Worm (Caenorhabditis elegans) whole organism, L4 larva: Measurements from ENCODE around the gene acs-7.

ENCODE experiments used
- F26F4.8 ChIP-seq: fragments of 200-800 bp; sonication (Bioruptor generic); conservative IDR thresholded peaks from 2 replicates; pipeline ENCODE4 v1.3.6; 2022; ENCODE audit warnings: missing genetic modification characterization, missing compliant biosample characterization
- F37D6.2 ChIP-seq: sonication (generic microtip); optimal IDR thresholded peaks from 2 replicates; lab custom pipeline; 2016; ENCODE audit warnings: mild to moderate bottlenecking, missing genetic modification characterization, missing compliant biosample characterization
- F49E8.2 ChIP-seq: sonication (generic microtip); optimal IDR thresholded peaks from 2 replicates; lab custom pipeline; 2016; ENCODE audit warnings: missing compliant biosample characterization, mild to moderate bottlenecking, missing genetic modification characterization, borderline replicate concordance
- Y105C5A.15 ChIP-seq: fragments of 200-800 bp; sonication (Bioruptor generic); IDR thresholded peaks from 2 replicates; pipeline ENCODE4 v1.3.6; 2022; ENCODE audit warnings: missing genetic modification characterization, missing compliant biosample characterization
- Y48G9A.11 ChIP-seq: fragments of 200-800 bp; sonication (Bioruptor generic); IDR thresholded peaks from 2 replicates; pipeline ENCODE4 v1.3.6; 2022; ENCODE audit warnings: missing genetic modification reagents, missing genetic modification characterization, missing compliant biosample characterization
- Y75B8A.6 ChIP-seq: fragments of 200-800 bp; sonication (Bioruptor generic); IDR thresholded peaks from 2 replicates; pipeline ENCODE4 v1.3.6; 2022; ENCODE audit warnings: missing genetic modification reagents, missing genetic modification characterization, missing compliant biosample characterization
- ZK337.2 ChIP-seq: fragments of 200-800 bp; sonication (Bioruptor generic); IDR thresholded peaks from 2 replicates; pipeline ENCODE4 v1.3.6; 2022; ENCODE audit warnings: missing genetic modification reagents, missing genetic modification characterization, missing compliant biosample characterization
- arid-1 ChIP-seq: fragments of 200-800 bp; sonication (Bioruptor generic); conservative IDR thresholded peaks from 2 replicates; pipeline ENCODE4 v1.3.6; 2022; ENCODE audit warnings: missing genetic modification reagents, missing genetic modification characterization, missing compliant biosample characterization
- attf-4 ChIP-seq: sonication (generic microtip); optimal IDR thresholded peaks from 3 replicates; lab custom pipeline; 2017; ENCODE audit warnings: missing biosample characterization, missing genetic modification characterization
- ceh-20 ChIP-seq: fragments of 200-800 bp; sonication (Bioruptor generic); IDR thresholded peaks from 2 replicates; pipeline ENCODE4 v1.3.6; 2022; ENCODE audit warnings: missing genetic modification reagents, missing genetic modification characterization, missing compliant biosample characterization
- ceh-32 ChIP-seq: sonication (generic microtip); optimal IDR thresholded peaks from 2 replicates; lab custom pipeline; 2016; ENCODE audit warnings: mild to moderate bottlenecking, missing genetic modification characterization, missing compliant biosample characterization; ENCODE audit not compliant: poor library complexity
- ceh-62 ChIP-seq: sonication (generic microtip); optimal IDR thresholded peaks from 2 replicates; lab custom pipeline; 2017; ENCODE audit warnings: missing biosample characterization, missing genetic modification characterization
- daf-8 ChIP-seq: fragments of 200-800 bp; sonication (Bioruptor generic); IDR thresholded peaks from 2 replicates; pipeline ENCODE4 v1.3.6; 2022; ENCODE audit warnings: missing genetic modification characterization, missing compliant biosample characterization
- dmd-6 ChIP-seq: fragments of 200-800 bp; sonication (Bioruptor generic); IDR thresholded peaks from 2 replicates; pipeline ENCODE4 v1.3.6; 2022; ENCODE audit warnings: missing genetic modification reagents, missing genetic modification characterization, missing compliant biosample characterization
- dmd-8 ChIP-seq: fragments of 200-800 bp; sonication (Bioruptor generic); IDR thresholded peaks from 2 replicates; pipeline ENCODE4 v1.3.6; 2022; ENCODE audit warnings: missing genetic modification characterization, missing compliant biosample characterization
- egl-27 ChIP-seq: sonication (generic microtip); optimal IDR thresholded peaks from 3 replicates; lab custom pipeline; 2017; ENCODE audit warnings: missing biosample characterization, missing genetic modification reagents, missing genetic modification characterization
- egl-43 ChIP-seq: fragments of 200-800 bp; sonication (Bioruptor generic); IDR thresholded peaks from 2 replicates; pipeline ENCODE4 v1.3.6; 2022; ENCODE audit warnings: missing genetic modification reagents, missing genetic modification characterization, missing compliant biosample characterization
- fkh-10 ChIP-seq: fragments of 150-350 bp; optimal IDR thresholded peaks from 2 replicates; lab custom pipeline; 2014; ENCODE audit warnings: missing biosample characterization, missing genetic modification reagents, missing genetic modification characterization
- hif-1 ChIP-seq, 2 experiments: sonication (generic microtip); optimal IDR thresholded peaks; 2 replicates each; lab custom pipeline; 2016 to 2017; ENCODE audit warnings: missing compliant biosample characterization in 2 of 2, missing genetic modification characterization in 2 of 2, missing genetic modification reagents in 2 of 2, missing genotype in 2 of 2, mild to moderate bottlenecking in 1 of 2
- hlh-30 ChIP-seq: sonication (generic microtip); optimal IDR thresholded peaks from 2 replicates; lab custom pipeline; 2017; ENCODE audit warnings: antibody characterized with exemption, mild to moderate bottlenecking, missing genetic modification characterization, missing compliant biosample characterization; ENCODE audit not compliant: insufficient read depth
- lim-7 ChIP-seq: fragments of 200-800 bp; sonication (Bioruptor generic); IDR thresholded peaks from 2 replicates; pipeline ENCODE4 v1.3.6; 2022; ENCODE audit warnings: missing genetic modification characterization, missing compliant biosample characterization
- lin-13 ChIP-seq: fragments of 150-350 bp; optimal IDR thresholded peaks from 2 replicates; lab custom pipeline; 2014; ENCODE audit warnings: missing biosample characterization, missing genetic modification reagents, missing genetic modification characterization
- lin-15B ChIP-seq: fragments of 150-350 bp; sonication (generic microtip); optimal IDR thresholded peaks from 3 replicates; lab custom pipeline; 2014; ENCODE audit warnings: missing biosample characterization, missing genetic modification characterization
- mdt-29 ChIP-seq: fragments of 200-800 bp; sonication (Bioruptor generic); IDR thresholded peaks from 2 replicates; pipeline ENCODE4 v1.3.6; 2022; ENCODE audit warnings: missing genetic modification reagents, missing genetic modification characterization, missing compliant biosample characterization
- mep-1 ChIP-seq: fragments of 150-350 bp; sonication (generic microtip); optimal IDR thresholded peaks from 3 replicates; lab custom pipeline; 2014; ENCODE audit warnings: missing biosample characterization, missing genetic modification characterization
- mes-2 ChIP-seq: sonication (generic microtip); optimal IDR thresholded peaks from 2 replicates; lab custom pipeline; 2016; ENCODE audit warnings: missing genotype, mild to moderate bottlenecking, missing genetic modification characterization, missing compliant biosample characterization; ENCODE audit not compliant: poor library complexity, severe bottlenecking
- mxl-2 ChIP-seq: fragments of 200-800 bp; sonication (Bioruptor generic); conservative IDR thresholded peaks from 2 replicates; pipeline ENCODE4 v1.3.6; 2022; ENCODE audit warnings: missing genetic modification reagents, missing genetic modification characterization, missing compliant biosample characterization
- nhr-11 ChIP-seq: fragments of 150-350 bp; optimal IDR thresholded peaks from 2 replicates; lab custom pipeline; 2014; ENCODE audit warnings: missing biosample characterization, missing genetic modification characterization
- nhr-42 ChIP-seq: fragments of 200-800 bp; sonication (Bioruptor generic); IDR thresholded peaks from 2 replicates; pipeline ENCODE4 v1.3.6; 2022; ENCODE audit warnings: missing genetic modification characterization, missing compliant biosample characterization
- nhr-48 ChIP-seq: sonication (generic microtip); optimal IDR thresholded peaks from 2 replicates; lab custom pipeline; 2016; ENCODE audit warnings: mild to moderate bottlenecking, missing genetic modification characterization, missing compliant biosample characterization
- nhr-6 ChIP-seq: fragments of 150-350 bp; optimal IDR thresholded peaks from 2 replicates; lab custom pipeline; 2014; ENCODE audit warnings: missing biosample characterization, missing genetic modification characterization
- nhr-76 ChIP-seq: fragments of 150-350 bp; optimal IDR thresholded peaks from 2 replicates; lab custom pipeline; 2014; ENCODE audit warnings: missing biosample characterization, missing genetic modification characterization
- pqm-1 ChIP-seq: sonication (generic microtip); optimal IDR thresholded peaks from 2 replicates; lab custom pipeline; 2017; ENCODE audit warnings: missing biosample characterization, missing genetic modification characterization
- sdz-12 ChIP-seq: fragments of 200-800 bp; sonication (Bioruptor generic); optimal IDR thresholded peaks from 2 replicates; lab custom pipeline; 2018; ENCODE audit warnings: mild to moderate bottlenecking, missing genetic modification characterization, missing compliant biosample characterization
- set-16 ChIP-seq: fragments of 200-800 bp; sonication (Bioruptor generic); IDR thresholded peaks from 2 replicates; pipeline ENCODE4 v1.3.6; 2022; ENCODE audit warnings: missing genetic modification reagents, missing genetic modification characterization, missing compliant biosample characterization
- skn-1 ChIP-seq: fragments of 150-350 bp; optimal IDR thresholded peaks from 2 replicates; lab custom pipeline; 2014; ENCODE audit warnings: missing biosample characterization, missing genetic modification characterization
- snpc-1.2 ChIP-seq: fragments of 200-800 bp; sonication (Bioruptor generic); IDR thresholded peaks from 2 replicates; pipeline ENCODE4 v1.3.6; 2022; ENCODE audit warnings: missing genetic modification reagents, missing genetic modification characterization, missing compliant biosample characterization
- snpc-4 ChIP-seq: fragments of 150-350 bp; optimal IDR thresholded peaks from 2 replicates; lab custom pipeline; 2014; ENCODE audit warnings: missing biosample characterization, missing genetic modification characterization
- spr-1 ChIP-seq: sonication (generic microtip); optimal IDR thresholded peaks from 2 replicates; lab custom pipeline; 2016; ENCODE audit warnings: mild to moderate bottlenecking, missing genetic modification characterization, missing compliant biosample characterization
- spr-3 ChIP-seq: fragments of 200-800 bp; sonication (Bioruptor generic); optimal IDR thresholded peaks from 2 replicates; lab custom pipeline; 2018; ENCODE audit warnings: mild to moderate bottlenecking, missing genetic modification characterization, missing compliant biosample characterization
- tag-97 ChIP-seq: fragments of 200-800 bp; sonication (Bioruptor generic); IDR thresholded peaks from 2 replicates; pipeline ENCODE4 v1.3.6; 2022; ENCODE audit warnings: missing genetic modification characterization, missing compliant biosample characterization
- tra-1 ChIP-seq: fragments of 200-800 bp; sonication (Bioruptor generic); IDR thresholded peaks from 2 replicates; pipeline ENCODE4 v1.3.6; 2022; ENCODE audit warnings: missing genetic modification reagents, missing genetic modification characterization, missing compliant biosample characterization
- unc-130 ChIP-seq: sonication (generic microtip); optimal IDR thresholded peaks from 2 replicates; lab custom pipeline; 2016; ENCODE audit warnings: missing genetic modification reagents, missing genetic modification characterization, missing compliant biosample characterization
- unc-39 ChIP-seq: sonication (generic microtip); optimal IDR thresholded peaks from 2 replicates; lab custom pipeline; 2017; ENCODE audit warnings: missing biosample characterization, missing genetic modification characterization
- unc-62 ChIP-seq, 3 experiments: fragments of 150-350 bp in 1 of 3; sonication (generic microtip); optimal IDR thresholded peaks in 2 of 3; peaks in 1 of 3; 1 replicate in 1 of 3; 2 replicates in 2 of 3; lab custom pipeline; 2014 to 2017; ENCODE audit warnings: missing biosample characterization in 3 of 3, missing genetic modification characterization in 3 of 3, missing genetic modification reagents in 3 of 3, missing genotype in 1 of 3
- zag-1 ChIP-seq: fragments of 150-350 bp; optimal IDR thresholded peaks from 2 replicates; lab custom pipeline; 2014; ENCODE audit warnings: missing biosample characterization, missing genetic modification characterization
- zfp-2 ChIP-seq: sonication (generic microtip); optimal IDR thresholded peaks from 2 replicates; lab custom pipeline; 2016; ENCODE audit warnings: mild to moderate bottlenecking, missing genetic modification characterization, missing compliant biosample characterization
- zip-11 ChIP-seq: fragments of 200-800 bp; sonication (Bioruptor generic); IDR thresholded peaks from 2 replicates; pipeline ENCODE4 v1.3.6; 2022; ENCODE audit warnings: missing genetic modification characterization, missing compliant biosample characterization
- ztf-7 ChIP-seq: fragments of 150-350 bp; optimal IDR thresholded peaks from 2 replicates; lab custom pipeline; 2014; ENCODE audit warnings: missing biosample characterization, missing genetic modification characterization

acs-7 gene

ce11 chrII:9283668-9284357 lies 8.0 kb upstream of the acs-7 start (continued):
- TF ChIP-seq Y105C5A.15 (GFP tag; lab: Robert Waterston, UW): no peak
- no peak for TF ChIP-seq set-16 (GFP tag; lab: Robert Waterston, UW)
- no peak for TF ChIP-seq fkh-10 (GFP tag; lab: Kevin White, UChicago)
- TF ChIP-seq zfp-2: no peak
- TF ChIP-seq pqm-1 (tag; lab: Kevin White, UChicago): no peak
- no peak for TF ChIP-seq sdz-12 (GFP tag; lab: Kevin White, UChicago)
- no peak for TF ChIP-seq dmd-8
- TF ChIP-seq F26F4.8: no peak
- TF ChIP-seq nhr-76: no peak
- TF ChIP-seq ceh-32: no peak
- TF ChIP-seq skn-1 (tag; lab: Kevin White, UChicago): no peak
- TF ChIP-seq arid-1: no peak
- no peak for TF ChIP-seq zag-1 (tag; lab: Kevin White, UChicago)
- no peak for TF ChIP-seq Y75B8A.6 (GFP tag; lab: Robert Waterston, UW)
- TF ChIP-seq ztf-7 (tag; lab: Kevin White, UChicago): peak; percentile 14
- peak; percentile 78 for TF ChIP-seq nhr-11
- TF ChIP-seq hif-1 (tag; optimal IDR thresholded peaks at IDR 0.05; lab: Kevin White, UChicago): peak; percentile 64 to 89
- TF ChIP-seq tag-97 (GFP tag; lab: Robert Waterston, UW): no peak
- peak; percentile 53; the same call in 1 of the 2 replicates for TF ChIP-seq mdt-29 (GFP tag; lab: Robert Waterston, UW)
- peak; percentile 97 for TF ChIP-seq dmd-6 (GFP tag; lab: Robert Waterston, UW)
- peak; percentile 96 for TF ChIP-seq hlh-30 (tag; lab: Kevin White, UChicago)
- TF ChIP-seq lin-13 (GFP tag; lab: Kevin White, UChicago): no peak
- no peak for TF ChIP-seq zip-11 (GFP tag; lab: Robert Waterston, UW)
- no peak for TF ChIP-seq lim-7
- TF ChIP-seq ZK337.2 (GFP tag; lab: Robert Waterston, UW): no peak
- TF ChIP-seq snpc-1.2 (GFP tag; lab: Robert Waterston, UW): no peak
- TF ChIP-seq tra-1 (GFP tag; lab: Robert Waterston, UW): peak; percentile 50; the same call in 1 of the 2 replicates
- peak; percentile 74 for TF ChIP-seq nhr-48
- TF ChIP-seq egl-43 (GFP tag; lab: Robert Waterston, UW): no peak
- peak; percentile 70 for TF ChIP-seq mep-1 (tag; lab: Kevin White, UChicago)
- no peak for TF ChIP-seq spr-1 (tag; lab: Kevin White, UChicago)
- peak in 1 of 2 experiments; percentile 99 for TF ChIP-seq unc-62 (GFP tag; optimal IDR thresholded peaks at IDR 0.05 in 1 of 2; lab: Kevin White, UChicago)
- TF ChIP-seq unc-62 (tag; optimal IDR thresholded peaks at IDR 0.05; lab: Kevin White, UChicago): no peak
- no peak for TF ChIP-seq F37D6.2 (tag; lab: Kevin White, UChicago)
- TF ChIP-seq F49E8.2: no peak
- TF ChIP-seq Y48G9A.11: 0 out of 2 replicates have a peak, but pooled peaks have one; percentile 25
- no peak for TF ChIP-seq snpc-4 (tag; lab: Kevin White, UChicago)
- no peak for TF ChIP-seq egl-27 (tag; lab: Kevin White, UChicago)
- TF ChIP-seq ceh-62: no peak
- TF ChIP-seq mes-2 (tag; lab: Kevin White, UChicago): peak; percentile 66
- TF ChIP-seq unc-39 (tag; lab: Kevin White, UChicago): no peak
- TF ChIP-seq daf-8 (GFP tag; lab: Robert Waterston, UW): no peak
- TF ChIP-seq spr-3 (GFP tag; lab: Kevin White, UChicago): peak; percentile 20
- no peak for TF ChIP-seq nhr-42
- TF ChIP-seq lin-15B: no peak
- peak; percentile 63; the same call in 1 of the 2 replicates for TF ChIP-seq mxl-2 (GFP tag; lab: Robert Waterston, UW)
- peak; percentile 18; the same call in 1 of the 2 replicates for TF ChIP-seq ceh-20
- no peak for TF ChIP-seq nhr-6 (tag; lab: Kevin White, UChicago)
- no peak for TF ChIP-seq attf-4 (tag; lab: Kevin White, UChicago)
- no peak for TF ChIP-seq unc-130 (GFP tag; lab: Kevin White, UChicago)
